Worm (Caenorhabditis elegans): ENCODE results near the gene C29F7.1.
A peak's percentile ranks its signal among the peaks of the same experiment; 100 is the strongest.

Gene C29F7.1

ce11 chrX:13409543-13409942 lies at the start of gene C29F7.1, which contains the start of gene cyp-13B1:
TSS of gene C29F7.1 (plus strand) at chrX:13409936.
TSS of gene cyp-13B1 (minus strand) at chrX:13409643.
- TF ChIP-seq ZK546.5 (tag; optimal IDR thresholded peaks at IDR 0.05) (no peak), crh-2 (tag; optimal IDR thresholded peaks at IDR 0.05) (peak; percentile 5), nhr-11 (tag; optimal IDR thresholded peaks at IDR 0.05) (no peak), lsy-2 (tag; optimal IDR thresholded peaks at IDR 0.05) (no peak), sma-9 (GFP tag; optimal IDR thresholded peaks at IDR 0.05) (peak; percentile 1), sma-9 (tag; optimal IDR thresholded peaks at IDR 0.05) (no peak)

- no peak for TF ChIP-seq R02D3.7 (tag; optimal IDR thresholded peaks at IDR 0.05)
- TF ChIP-seq nhr-6 (tag; optimal IDR thresholded peaks at IDR 0.05): no peak
- TF ChIP-seq skn-1 (tag; optimal IDR thresholded peaks at IDR 0.05): no peak
- peak; percentile 29 for TF ChIP-seq nhr-129 (tag; optimal IDR thresholded peaks at IDR 0.05)
- peak; percentile 33 for TF ChIP-seq F13H6.1 (tag; optimal IDR thresholded peaks at IDR 0.05)
- TF ChIP-seq C34F6.9 (tag; optimal IDR thresholded peaks at IDR 0.05): no peak
- peak; percentile 38 for TF ChIP-seq sma-3 (GFP tag; optimal IDR thresholded peaks at IDR 0.05)
- TF ChIP-seq unc-39 (tag; optimal IDR thresholded peaks at IDR 0.05): no peak
- peak; percentile 96 for TF ChIP-seq sma-9 (GFP tag; optimal IDR thresholded peaks at IDR 0.05)
- no peak for TF ChIP-seq sma-9 (tag; optimal IDR thresholded peaks at IDR 0.05)
- TF ChIP-seq crh-2 (tag; optimal IDR thresholded peaks at IDR 0.05): peak; percentile 54
- TF ChIP-seq fos-1 (tag; optimal IDR thresholded peaks at IDR 0.05): peak; percentile 82
- no peak for TF ChIP-seq nhr-12 (tag; optimal IDR thresholded peaks at IDR 0.05)
Observed at ce11 chrX:13360632-13361031, 49.1 kb upstream of the C29F7.1 start.

- TF ChIP-seq nhr-6 (tag; optimal IDR thresholded peaks at IDR 0.05): no peak
- TF ChIP-seq dmd-4 (tag; optimal IDR thresholded peaks at IDR 0.05): no peak
- no peak for TF ChIP-seq ztf-11 (tag; optimal IDR thresholded peaks at IDR 0.05)
- TF ChIP-seq lin-39 (tag; optimal IDR thresholded peaks at IDR 0.05): no peak
- no peak for TF ChIP-seq zag-1 (tag; optimal IDR thresholded peaks at IDR 0.05)
- TF ChIP-seq Y55F3AM.14 (GFP tag; optimal IDR thresholded peaks at IDR 0.05): no peak
- TF ChIP-seq ZK546.5 (tag; optimal IDR thresholded peaks at IDR 0.05): no peak
- no peak for TF ChIP-seq mdl-1 (tag; optimal IDR thresholded peaks at IDR 0.05)
- TF ChIP-seq elt-3 (tag; optimal IDR thresholded peaks at IDR 0.05): no peak
- no peak for TF ChIP-seq alr-1 (tag; optimal IDR thresholded peaks at IDR 0.05)
Observed at ce11 chrX:13362486-13362885, 47.2 kb upstream of the C29F7.1 start, which contains the start of gene C49F8.15. TSS of gene C49F8.15 (minus strand) at chrX:13362586.

- TF ChIP-seq nhr-6 (tag; optimal IDR thresholded peaks at IDR 0.05) (no peak), nhr-129 (tag; optimal IDR thresholded peaks at IDR 0.05) (no peak), unc-55 (GFP tag; optimal IDR thresholded peaks at IDR 0.05) (peak; percentile 44), blmp-1 (tag; optimal IDR thresholded peaks at IDR 0.05; ENCODE audit: insufficient read depth) (no peak), ama-1 (optimal IDR thresholded peaks at IDR 0.05) (no peak), zag-1 (tag; optimal IDR thresholded peaks at IDR 0.05) (no peak), nhr-23 (tag; optimal IDR thresholded peaks at IDR 0.05) (no peak), lin-13 (GFP tag; optimal IDR thresholded peaks at IDR 0.05) (no peak)
Observed at ce11 chrX:13364897-13365296, 44.8 kb upstream of the C29F7.1 start, which contains the start of gene C49F8.1. TSS of gene C49F8.1 (minus strand) at chrX:13364997.

ce11 chrX:13366955-13367354 lies 42.8 kb upstream of the C29F7.1 start:
- TF ChIP-seq crh-2 (tag; optimal IDR thresholded peaks at IDR 0.05): peak; percentile 27
- no peak for TF ChIP-seq ceh-82 (tag; optimal IDR thresholded peaks at IDR 0.05)
- TF ChIP-seq nhr-21 (tag; optimal IDR thresholded peaks at IDR 0.05): no peak
- peak; percentile 34 for TF ChIP-seq sma-9 (GFP tag; optimal IDR thresholded peaks at IDR 0.05)
- no peak for TF ChIP-seq sma-9 (tag; optimal IDR thresholded peaks at IDR 0.05)
- no peak for TF ChIP-seq peb-1 (tag; optimal IDR thresholded peaks at IDR 0.05)
- TF ChIP-seq nhr-129 (tag; optimal IDR thresholded peaks at IDR 0.05): peak; percentile 66

ce11 chrX:13368283-13368682 lies 41.5 kb upstream of the C29F7.1 start:
- TF ChIP-seq sma-9 (GFP tag; optimal IDR thresholded peaks at IDR 0.05) (peak; percentile 83), sma-9 (tag; optimal IDR thresholded peaks at IDR 0.05) (no peak), fos-1 (tag; optimal IDR thresholded peaks at IDR 0.05) (peak; percentile 89), crh-2 (tag; optimal IDR thresholded peaks at IDR 0.05) (peak; percentile 39), sma-3 (GFP tag; optimal IDR thresholded peaks at IDR 0.05) (no peak), elt-3 (tag; optimal IDR thresholded peaks at IDR 0.05) (no peak), blmp-1 (tag; optimal IDR thresholded peaks at IDR 0.05; ENCODE audit: insufficient read depth) (peak; percentile 1)
